Fruit fly (Drosophila melanogaster) whole organism, embryonic: ENCODE results near the gene CG18233.

Experiments
- Aef1 ChIP-seq: fragments of 200-800 bp; sonication (Bioruptor generic); IDR thresholded peaks from 3 replicates; pipeline ENCODE4 v1.3.6; 2022; ENCODE audit warnings: missing biosample characterization, missing genetic modification characterization
- Atf3 ChIP-seq: fragments of 200-800 bp; sonication (Bioruptor generic); optimal IDR thresholded peaks from 3 replicates; lab custom pipeline; 2016; ENCODE audit warnings: missing biosample characterization, missing genetic modification characterization
- BEAF-32 ChIP-seq: fragments of 200-800 bp; sonication (Bioruptor generic); optimal IDR thresholded peaks from 3 replicates; lab custom pipeline; 2017; ENCODE audit warnings: missing biosample characterization, missing genetic modification characterization, mild to moderate bottlenecking, moderate library complexity, missing genetic modification reagents
- CG1024 ChIP-seq: fragments of 200-800 bp; sonication (Bioruptor generic); IDR thresholded peaks from 2 replicates; pipeline ENCODE4 v1.3.6; 2022; ENCODE audit warnings: missing biosample characterization, missing genetic modification characterization
- CG10267 ChIP-seq: fragments of 200-800 bp; sonication (Bioruptor generic); optimal IDR thresholded peaks from 2 replicates; lab custom pipeline; 2018; ENCODE audit warnings: missing biosample characterization, mild to moderate bottlenecking, missing genetic modification characterization, moderate library complexity
- CG10321 ChIP-seq: fragments of 200-800 bp; sonication (Bioruptor generic); IDR thresholded peaks from 2 replicates; pipeline ENCODE4 v1.3.6; 2022; ENCODE audit warnings: missing biosample characterization, missing genetic modification characterization
- CG12071 ChIP-seq: fragments of 200-800 bp; sonication (Bioruptor generic); optimal IDR thresholded peaks from 3 replicates; lab custom pipeline; 2018; ENCODE audit warnings: missing biosample characterization, mild to moderate bottlenecking, missing genetic modification characterization
- CG12769 ChIP-seq: fragments of 200-800 bp; sonication (Bioruptor generic); optimal IDR thresholded peaks from 2 replicates; lab custom pipeline; 2019; ENCODE audit warnings: missing biosample characterization, mild to moderate bottlenecking, missing genetic modification characterization, moderate library complexity
- CG13287 ChIP-seq: fragments of 200-800 bp; sonication (Bioruptor generic); IDR thresholded peaks from 2 replicates; pipeline ENCODE4 v1.3.6; 2022; ENCODE audit warnings: missing biosample characterization, missing genetic modification characterization; ENCODE audit not compliant: partially characterized antibody
- CG17802 ChIP-seq: fragments of 200-800 bp; sonication (Bioruptor generic); optimal IDR thresholded peaks from 2 replicates; lab custom pipeline; 2018; ENCODE audit warnings: missing biosample characterization, mild to moderate bottlenecking, missing genetic modification characterization, moderate library complexity
- CG18599 ChIP-seq: fragments of 200-800 bp; sonication (Bioruptor generic); optimal IDR thresholded peaks from 3 replicates; lab custom pipeline; 2017; ENCODE audit warnings: missing biosample characterization, missing genetic modification characterization, mild to moderate bottlenecking, moderate library complexity, missing genetic modification reagents
- CG2712 ChIP-seq: fragments of 200-800 bp; optimal IDR thresholded peaks from 3 replicates; lab custom pipeline; 2019; ENCODE audit warnings: missing biosample characterization, mild to moderate bottlenecking, missing genetic modification characterization, moderate library complexity
- CG30403 ChIP-seq: fragments of 200-800 bp; sonication (Bioruptor generic); optimal IDR thresholded peaks from 3 replicates; lab custom pipeline; 2016; ENCODE audit warnings: missing biosample characterization, missing genetic modification characterization
- CG31441 ChIP-seq: fragments of 200-800 bp; sonication (Bioruptor generic); IDR thresholded peaks from 2 replicates; pipeline ENCODE4 v1.3.6; 2022; ENCODE audit warnings: missing biosample characterization, missing genetic modification characterization
- CG3281 ChIP-seq: fragments of 200-800 bp; sonication (Bioruptor generic); optimal IDR thresholded peaks from 3 replicates; lab custom pipeline; 2017; ENCODE audit warnings: missing biosample characterization, mild to moderate bottlenecking, missing genetic modification characterization
- CG33557 ChIP-seq: fragments of 200-800 bp; sonication (Bioruptor generic); optimal IDR thresholded peaks from 2 replicates; lab custom pipeline; 2019; ENCODE audit warnings: missing biosample characterization, mild to moderate bottlenecking, missing genetic modification characterization, moderate library complexity
- CG3726 ChIP-seq: fragments of 200-800 bp; sonication (Bioruptor generic); IDR thresholded peaks from 3 replicates; pipeline ENCODE4, ENCODE4 v1.3.6; 2022; ENCODE audit warnings: missing biosample characterization, missing genetic modification characterization
- CG7839 ChIP-seq: fragments of 200-800 bp; sonication (Bioruptor generic); optimal IDR thresholded peaks from 3 replicates; lab custom pipeline; 2018; ENCODE audit warnings: missing biosample characterization, mild to moderate bottlenecking, missing genetic modification characterization, moderate library complexity
- CG8290 ChIP-seq, 3 experiments: fragments of 200-800 bp; sonication (Bioruptor generic); optimal IDR thresholded peaks; 2 replicates each; lab custom pipeline; 2016 to 2019; ENCODE audit warnings: missing biosample characterization in 3 of 3, missing genetic modification characterization in 3 of 3, mild to moderate bottlenecking in 2 of 3, moderate library complexity in 1 of 3
- CG9727 ChIP-seq: fragments of 200-800 bp; sonication (Bioruptor generic); optimal IDR thresholded peaks from 3 replicates; lab custom pipeline; 2017; ENCODE audit warnings: missing biosample characterization, mild to moderate bottlenecking, missing genetic modification characterization
- CG9932 ChIP-seq: fragments of 200-800 bp; sonication (Bioruptor generic); IDR thresholded peaks from 2 replicates; pipeline ENCODE4 v1.3.6; 2022; ENCODE audit warnings: missing biosample characterization, missing genetic modification characterization
- E2f2 ChIP-seq: fragments of 200-800 bp; sonication (Bioruptor generic); IDR thresholded peaks from 2 replicates; pipeline ENCODE4 v1.3.6; 2022; ENCODE audit warnings: missing biosample characterization, missing genetic modification characterization
- Fer3 ChIP-seq: fragments of 200-800 bp; sonication (Bioruptor generic); optimal IDR thresholded peaks from 2 replicates; lab custom pipeline; 2018; ENCODE audit warnings: missing biosample characterization, mild to moderate bottlenecking, missing genetic modification characterization, moderate library complexity
- GATAe ChIP-seq: fragments of 200-800 bp; sonication (Bioruptor generic); conservative IDR thresholded peaks from 2 replicates; pipeline ENCODE4 v1.3.6; 2022; ENCODE audit warnings: missing biosample characterization, missing genetic modification characterization
- HLH4C ChIP-seq: fragments of 200-800 bp; sonication (Bioruptor generic); IDR thresholded peaks from 3 replicates; pipeline ENCODE4 v1.3.6; 2022; ENCODE audit warnings: missing biosample characterization, missing genetic modification characterization; ENCODE audit not compliant: partially characterized antibody
- HLHmδ ChIP-seq: fragments of 200-800 bp; sonication (Bioruptor generic); optimal IDR thresholded peaks from 2 replicates; lab custom pipeline; 2018; ENCODE audit warnings: missing biosample characterization, mild to moderate bottlenecking, missing genetic modification characterization, moderate library complexity
- NfI ChIP-seq: fragments of 200-800 bp; sonication (Bioruptor generic); optimal IDR thresholded peaks from 3 replicates; lab custom pipeline; 2018; ENCODE audit warnings: missing biosample characterization, mild to moderate bottlenecking, missing genetic modification characterization, moderate library complexity
- Optix ChIP-seq: fragments of 200-800 bp; sonication (Bioruptor generic); IDR thresholded peaks from 3 replicates; pipeline ENCODE4 v1.3.6; 2022; ENCODE audit warnings: missing biosample characterization, missing genetic modification characterization
- amos ChIP-seq: fragments of 200-800 bp; sonication (Bioruptor generic); IDR thresholded peaks from 2 replicates; pipeline ENCODE4 v1.3.6; 2022; ENCODE audit warnings: missing biosample characterization, missing genetic modification characterization; ENCODE audit not compliant: partially characterized antibody
- bbx ChIP-seq: fragments of 200-800 bp; sonication (Bioruptor generic); IDR thresholded peaks from 2 replicates; pipeline ENCODE4 v1.3.6; 2022; ENCODE audit warnings: missing biosample characterization, missing genetic modification characterization; ENCODE audit not compliant: partially characterized antibody
- chif ChIP-seq, 2 experiments: fragments of 200-800 bp; sonication (Bioruptor generic); optimal IDR thresholded peaks; 3 replicates each; lab custom pipeline; 2016; ENCODE audit warnings: missing biosample characterization in 2 of 2, missing genetic modification characterization in 2 of 2
- chn ChIP-seq: fragments of 200-800 bp; sonication (Bioruptor generic); optimal IDR thresholded peaks from 2 replicates; lab custom pipeline; 2016; ENCODE audit warnings: missing biosample characterization, missing genetic modification characterization
- cwo ChIP-seq: fragments of 200-800 bp; sonication (Bioruptor generic); optimal IDR thresholded peaks from 3 replicates; lab custom pipeline; 2017; ENCODE audit warnings: missing biosample characterization, missing genetic modification characterization, mild to moderate bottlenecking, moderate library complexity, missing genetic modification reagents
- disco-r ChIP-seq: fragments of 200-800 bp; sonication (Bioruptor generic); optimal IDR thresholded peaks from 2 replicates; lab custom pipeline; 2016; ENCODE audit warnings: missing biosample characterization, missing genetic modification characterization
- esg ChIP-seq: fragments of 200-800 bp; sonication (Bioruptor generic); conservative IDR thresholded peaks from 2 replicates; pipeline ENCODE4 v1.3.6; 2022; ENCODE audit warnings: missing biosample characterization, missing genetic modification characterization
- exex ChIP-seq: fragments of 200-800 bp; sonication (Bioruptor generic); optimal IDR thresholded peaks from 4 replicates; lab custom pipeline; 2018; ENCODE audit warnings: missing biosample characterization, mild to moderate bottlenecking, missing genetic modification characterization, moderate library complexity
- hkb ChIP-seq, 2 experiments: fragments of 200-800 bp in 1 of 2; fragments of >200 bp in 1 of 2; sonication (Bioruptor generic) in 1 of 2; IDR thresholded peaks in 1 of 2; optimal IDR thresholded peaks in 1 of 2; 2 replicates each; pipeline versions ENCODE4 v1.3.6 to Lab custom; 2017 to 2022; ENCODE audit warnings: missing biosample characterization in 1 of 2, missing genetic modification characterization in 1 of 2
- ind ChIP-seq: fragments of 200-800 bp; sonication (Bioruptor generic); optimal IDR thresholded peaks from 3 replicates; lab custom pipeline; 2016; ENCODE audit warnings: missing biosample characterization, missing genetic modification characterization
- knrl ChIP-seq: fragments of 200-800 bp; sonication (Bioruptor generic); IDR thresholded peaks from 3 replicates; pipeline ENCODE4 v1.3.6; 2022; ENCODE audit warnings: missing biosample characterization, missing genetic modification characterization; ENCODE audit not compliant: partially characterized antibody
- lmd ChIP-seq: fragments of 200-800 bp; sonication (Bioruptor generic); IDR thresholded peaks from 2 replicates; pipeline ENCODE4 v1.3.6; 2022; ENCODE audit warnings: missing biosample characterization, missing genetic modification characterization
- rib ChIP-seq: fragments of 200-800 bp; sonication (Bioruptor generic); IDR thresholded peaks from 2 replicates; pipeline ENCODE4 v1.3.6; 2022; ENCODE audit warnings: missing biosample characterization, missing genetic modification characterization
- sisA ChIP-seq: fragments of 200-800 bp; sonication (Bioruptor generic); IDR thresholded peaks from 2 replicates; pipeline ENCODE4 v1.3.6; 2022; ENCODE audit warnings: missing biosample characterization, missing genetic modification characterization
- tin ChIP-seq: fragments of 200-800 bp; sonication (Bioruptor generic); optimal IDR thresholded peaks from 3 replicates; lab custom pipeline; 2016; ENCODE audit warnings: missing biosample characterization, missing genetic modification characterization
- toy ChIP-seq: fragments of 200-800 bp; sonication (Bioruptor generic); IDR thresholded peaks from 2 replicates; pipeline ENCODE4 v1.3.6; 2022; ENCODE audit warnings: missing biosample characterization, missing genetic modification characterization
- trh ChIP-seq: fragments of 200-800 bp; sonication (Bioruptor generic); optimal IDR thresholded peaks from 2 replicates; lab custom pipeline; 2016; ENCODE audit warnings: missing biosample characterization, missing genetic modification characterization
- wdn ChIP-seq: fragments of 200-800 bp; sonication (Bioruptor generic); IDR thresholded peaks from 2 replicates; pipeline ENCODE4 v1.3.6; 2022; ENCODE audit warnings: missing biosample characterization, missing genetic modification characterization

The CG18233 gene

dm6 chr3L:18620988-18621734, 15.9 kb downstream of the CG18233 start (continued):
- TF ChIP-seq trh (GFP tag; lab: Kevin White, UChicago) (no peak), exex (tag; lab: Kevin White, UChicago) (no peak), GATAe (GFP tag; lab: Robert Waterston, UW) (0 out of 2 replicates have a peak, but pooled peaks have one; percentile 32), CG9932 (GFP tag; lab: Robert Waterston, UW) (peak; percentile 89), rib (0 out of 2 replicates have a peak, but pooled peaks have one; percentile 41), CG2712 (tag; lab: Kevin White, UChicago) (peak; percentile 58), CG10321 (GFP tag; lab: Robert Waterston, UW) (no peak), esg (GFP tag; lab: Robert Waterston, UW) (peak; percentile 33; the same call in 1 of the 2 replicates), CG3281 (GFP tag; lab: Kevin White, UChicago) (peak; percentile 4), CG31441 (GFP tag; lab: Robert Waterston, UW) (peak; percentile 49), CG8290 (GFP tag; optimal IDR thresholded peaks at IDR 0.05; lab: Kevin White, UChicago) (peak; percentile 80), CG8290 (tag; optimal IDR thresholded peaks at IDR 0.05; lab: Kevin White, UChicago) (peak; percentile 81 to 94), CG33557 (GFP tag; lab: Kevin White, UChicago) (no peak), CG9727 (GFP tag; lab: Kevin White, UChicago) (peak; percentile 46), lmd (GFP tag; lab: Robert Waterston, UW) (peak; percentile 29; the same call in 1 of the 2 replicates), tin (GFP tag; lab: Kevin White, UChicago) (peak; percentile 1), chn (GFP tag; lab: Kevin White, UChicago) (peak; percentile 55), HLH4C (peak; percentile 57; the same call in 2 of the 3 replicates), CG3726 (GFP tag; lab: Robert Waterston, UW) (no peak), Fer3 (tag; lab: Kevin White, UChicago) (peak; percentile 32), wdn (GFP tag; lab: Robert Waterston, UW) (peak; percentile 62), chif (GFP tag; optimal IDR thresholded peaks at IDR 0.05; lab: Kevin White, UChicago) (peak in 1 of 2 experiments; percentile 15), HLHmδ (GFP tag; lab: Kevin White, UChicago) (peak; percentile 40), NfI (peak; percentile 38), sisA (no peak; the same call in 1 of the 2 replicates), CG13287 (peak; percentile 81), ind (GFP tag; lab: Kevin White, UChicago) (peak; percentile 24), amos (GFP tag; lab: Robert Waterston, UW) (peak; percentile 74), bbx (peak; percentile 79), CG1024 (GFP tag; lab: Robert Waterston, UW) (no peak), knrl (GFP tag; lab: Robert Waterston, UW) (peak; percentile 47; the same call in 2 of the 3 replicates), disco-r (GFP tag; lab: Kevin White, UChicago) (peak; percentile 44), CG17802 (tag; lab: Kevin White, UChicago) (peak; percentile 14), CG12071 (peak; percentile 67), CG30403 (GFP tag; lab: Kevin White, UChicago) (peak; percentile 44), CG18599 (GFP tag; lab: Kevin White, UChicago) (peak; percentile 64), Aef1 (0 out of 3 replicates have a peak, but pooled peaks have one; percentile 12), BEAF-32 (GFP tag; lab: Kevin White, UChicago) (peak; percentile 76), CG7839 (tag; lab: Kevin White, UChicago) (peak; percentile 45), Atf3 (GFP tag; lab: Kevin White, UChicago) (peak; percentile 55), toy (GFP tag; lab: Robert Waterston, UW) (no peak), hkb (optimal IDR thresholded peaks at IDR 0.05; lab: Kevin White, UChicago) (no peak), hkb (GFP tag; IDR thresholded peaks at IDR 0.05; lab: Robert Waterston, UW) (0 out of 2 replicates have a peak, but pooled peaks have one; percentile 18), CG12769 (tag; lab: Kevin White, UChicago) (peak; percentile 77), Optix (no peak), cwo (GFP tag; lab: Kevin White, UChicago) (peak; percentile 55), E2f2 (GFP tag; lab: Robert Waterston, UW) (peak; percentile 42; the same call in 1 of the 2 replicates), CG10267 (tag; lab: Kevin White, UChicago) (peak; percentile 36)
